Worm (Caenorhabditis elegans): ENCODE data around the gene rde-4.

ce11 chrIII:10253334-10253733 lies 34.9 kb upstream of the rde-4 start:
- TF ChIP-seq sea-1 (GFP tag; conservative IDR thresholded peaks at IDR 0.05) (no peak), ama-1 (optimal IDR thresholded peaks at IDR 0.05) (no peak), ets-7 (tag; optimal IDR thresholded peaks at IDR 0.05) (no peak), hmg-4 (GFP tag; optimal IDR thresholded peaks at IDR 0.05) (no peak), flt-1 (GFP tag; IDR thresholded peaks at IDR 0.05) (no peak), pes-1 (GFP tag; IDR thresholded peaks at IDR 0.05) (no peak), hmbx-1 (tag; optimal IDR thresholded peaks at IDR 0.05) (no peak), ceh-13 (GFP tag; optimal IDR thresholded peaks at IDR 0.05) (no peak)

Data from whole organism, early embryonic.